Worm (Caenorhabditis elegans) whole organism, midembryonic: Measurements from ENCODE around the gene par-5.

ENCODE experiments used
- flt-1 ChIP-seq: fragments of 200-800 bp; sonication (Bioruptor generic); IDR thresholded peaks from 2 replicates; pipeline ENCODE4 v1.3.6; 2022; ENCODE audit warnings: missing genetic modification characterization, missing compliant biosample characterization
- klf-2 ChIP-seq: fragments of 200-800 bp; sonication (Bioruptor generic); conservative IDR thresholded peaks from 2 replicates; pipeline ENCODE4 v1.3.6; 2022; ENCODE audit warnings: missing genetic modification reagents, missing genetic modification characterization, missing compliant biosample characterization
- ref-1 ChIP-seq: fragments of 200-800 bp; sonication (Bioruptor generic); conservative IDR thresholded peaks from 2 replicates; pipeline ENCODE4 v1.3.6; 2022; ENCODE audit warnings: missing genetic modification reagents, missing genetic modification characterization, missing compliant biosample characterization

DNA sequence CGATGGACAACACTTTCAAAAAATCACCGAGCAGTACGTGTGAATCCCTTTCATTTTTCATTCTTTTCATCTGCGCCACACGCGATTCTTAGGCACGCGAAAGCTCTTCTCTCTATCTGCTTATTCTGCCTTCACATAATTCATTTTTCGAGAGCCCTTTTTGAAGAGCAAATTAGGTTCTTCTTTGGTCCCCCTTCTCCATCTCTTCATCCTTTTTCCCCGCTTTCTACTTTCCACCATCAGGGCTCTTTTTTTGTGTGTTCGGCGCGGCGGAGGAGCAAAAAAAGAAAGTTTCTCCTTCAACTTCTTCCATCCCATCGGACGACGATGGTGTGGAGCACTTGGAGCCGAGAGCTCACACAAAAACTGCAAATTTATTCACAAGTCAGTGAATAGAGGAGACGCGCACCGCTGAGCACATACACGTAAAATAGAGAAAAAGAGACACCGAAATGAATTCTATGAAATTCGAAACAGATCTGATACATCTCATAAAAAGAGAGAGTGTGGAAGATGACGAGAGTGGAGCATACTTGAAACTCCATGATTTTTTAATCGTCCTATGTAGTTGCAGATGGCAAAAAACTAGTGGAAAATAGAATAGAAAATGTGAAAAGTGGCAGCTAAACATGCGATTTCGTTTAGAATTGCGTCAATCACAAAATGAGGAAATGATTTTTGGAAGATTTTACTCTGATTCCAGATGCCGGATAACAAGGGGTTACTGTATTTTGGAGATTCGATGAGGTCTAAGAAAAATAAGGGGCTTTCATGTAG, 36.5 kb downstream of the par-5 start:
- TF ChIP-seq klf-2 (GFP tag; lab: Robert Waterston, UW), result no peak
- TF ChIP-seq flt-1 (GFP tag; lab: Robert Waterston, UW), result no peak
- no peak for TF ChIP-seq ref-1 (GFP tag; lab: Robert Waterston, UW)
